Fruit fly (Drosophila melanogaster): ENCODE data around the gene CG12069.

DNA sequence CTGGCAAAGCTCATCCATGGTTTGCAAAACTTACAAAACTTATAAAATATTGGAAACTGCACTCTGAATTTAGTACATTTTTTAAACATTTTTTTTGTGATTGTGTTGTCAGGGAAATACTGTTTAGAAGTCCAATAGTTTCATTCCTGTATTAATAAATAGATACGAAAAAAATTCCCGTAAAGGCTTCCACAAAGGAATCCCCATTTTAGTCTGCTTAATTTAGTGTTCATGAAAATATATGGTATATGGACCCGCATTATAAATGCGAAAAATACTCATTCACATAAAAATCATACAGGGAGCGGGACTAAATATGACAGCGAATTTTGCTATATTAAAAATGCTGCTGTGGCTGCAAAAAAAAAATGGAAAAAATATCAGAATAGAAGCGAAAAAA, 10.7 kb upstream of the CG12069 start, which contains the start of gene CG31010:
- no peak for TF ChIP-seq h (optimal IDR thresholded peaks at IDR 0.05)
- no peak for TF ChIP-seq Myc (optimal IDR thresholded peaks at IDR 0.05)
- TF ChIP-seq insv (optimal IDR thresholded peaks at IDR 0.05): no peak
- no peak for TF ChIP-seq psq (optimal IDR thresholded peaks at IDR 0.05)
